Worm (Caenorhabditis elegans): ENCODE measurements around the gene C54F6.17.

DNA sequence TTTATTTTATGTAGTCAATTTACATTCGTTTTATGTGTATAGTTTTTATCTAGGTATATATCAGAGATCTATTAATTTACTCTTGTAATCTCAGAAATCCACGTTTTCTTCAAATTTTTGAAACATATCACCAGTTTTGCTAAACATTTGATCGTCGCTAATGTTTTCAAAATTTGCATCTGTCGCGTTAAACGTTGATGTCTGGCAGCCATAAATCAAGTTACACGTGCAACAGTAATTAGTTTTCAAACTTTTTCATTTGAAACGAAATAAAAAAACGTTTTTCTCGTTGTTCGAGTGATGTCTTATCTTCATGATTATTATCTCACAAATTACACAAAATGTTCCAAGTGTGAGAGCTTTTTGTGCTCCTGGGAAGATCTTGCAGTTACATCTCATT, 29.8 kb upstream of the C54F6.17 start, which contains the start of gene srh-79:
- TF ChIP-seq nhr-23 (tag; optimal IDR thresholded peaks at IDR 0.05): no peak
- no peak for TF ChIP-seq fkh-10 (GFP tag; optimal IDR thresholded peaks at IDR 0.05)
- no peak for TF ChIP-seq nhr-11 (tag; optimal IDR thresholded peaks at IDR 0.05)
- no peak for TF ChIP-seq nhr-12 (tag; optimal IDR thresholded peaks at IDR 0.05)
- no peak for TF ChIP-seq pha-4 (tag; optimal IDR thresholded peaks at IDR 0.05)
- TF ChIP-seq elt-1 (tag; optimal IDR thresholded peaks at IDR 0.05): no peak
- no peak for TF ChIP-seq fos-1 (tag; optimal IDR thresholded peaks at IDR 0.05)

Data from whole organism, L3 larva.